Fruit fly (Drosophila melanogaster) whole organism: ENCODE measurements around the gene IntS10.

ENCODE experiments used
- CG8478 ChIP-seq: fragments of >200 bp; optimal IDR thresholded peaks from 2 replicates; lab custom pipeline; 2018; ENCODE audit warnings: inconsistent platforms
- pan ChIP-seq: fragments of >200 bp; optimal IDR thresholded peaks from 2 replicates; lab custom pipeline; 2017
- usp ChIP-seq: fragments of >200 bp; optimal IDR thresholded peaks from 2 replicates; lab custom pipeline; 2017; ENCODE audit warnings: missing biosample characterization, missing genetic modification characterization, mixed read lengths

dm6 chr3L:3763335-3763734, 43.2 kb upstream of the IntS10 start:
- TF ChIP-seq usp (GFP tag; lab: Kevin White, UChicago), result no peak
- no peak for TF ChIP-seq CG8478 (lab: Kevin White, UChicago)
- TF ChIP-seq pan, result no peak
